Worm (Caenorhabditis elegans) whole organism, late embryonic: ENCODE data around the gene ZC443.4.

Experiments
- fkh-10 ChIP-seq: fragments of 150-350 bp; optimal IDR thresholded peaks from 2 replicates; lab custom pipeline; 2014; ENCODE audit warnings: missing biosample characterization, missing genetic modification reagents, missing genetic modification characterization
- hlh-13 ChIP-seq: fragments of 200-800 bp; sonication (Bioruptor generic); optimal IDR thresholded peaks from 2 replicates; lab custom pipeline; 2018; ENCODE audit warnings: mild to moderate bottlenecking, missing genetic modification characterization, missing compliant biosample characterization
- hlh-8 ChIP-seq: sonication (generic microtip); optimal IDR thresholded peaks from 2 replicates; lab custom pipeline; 2016; ENCODE audit warnings: missing genotype, missing genetic modification characterization, missing compliant biosample characterization

ce11 chrV:12795927-12796326 is 23.8 kb downstream of the ZC443.4 start:
- TF ChIP-seq hlh-13 (GFP tag; lab: Kevin White, UChicago) (no peak), fkh-10 (GFP tag; lab: Kevin White, UChicago) (no peak), hlh-8 (tag; lab: Kevin White, UChicago) (no peak)
